Fruit fly (Drosophila melanogaster) whole organism, embryonic: Measurements from ENCODE around the gene pasi2.

ENCODE experiments used
- B-H1 ChIP-seq: fragments of 200-800 bp; sonication (Bioruptor generic); IDR thresholded peaks from 3 replicates; pipeline ENCODE4 v1.3.6; 2022; ENCODE audit warnings: missing biosample characterization, missing genetic modification characterization
- CG10431 ChIP-seq: fragments of 200-800 bp; sonication (Bioruptor generic); optimal IDR thresholded peaks from 3 replicates; lab custom pipeline; 2018; ENCODE audit warnings: missing biosample characterization, mild to moderate bottlenecking, missing genetic modification characterization
- CG10959 ChIP-seq: fragments of 200-800 bp; sonication (Bioruptor generic); IDR thresholded peaks from 2 replicates; pipeline ENCODE4 v1.3.6; 2022; ENCODE audit warnings: missing biosample characterization, missing genetic modification characterization
- CG11456 ChIP-seq: fragments of 200-800 bp; sonication (Bioruptor generic); IDR thresholded peaks from 3 replicates; pipeline ENCODE4 v1.3.6; 2022; ENCODE audit warnings: missing biosample characterization, missing genetic modification characterization
- CG12299 ChIP-seq: fragments of 200-800 bp; sonication (Bioruptor generic); optimal IDR thresholded peaks from 2 replicates; lab custom pipeline; 2018; ENCODE audit warnings: missing biosample characterization, mild to moderate bottlenecking, missing genetic modification characterization
- CG13424 ChIP-seq: fragments of 200-800 bp; sonication (Bioruptor generic); optimal IDR thresholded peaks from 2 replicates; lab custom pipeline; 2019; ENCODE audit warnings: missing biosample characterization, mild to moderate bottlenecking, missing genetic modification characterization, moderate library complexity
- CG13775 ChIP-seq: fragments of 200-800 bp; sonication (Bioruptor generic); optimal IDR thresholded peaks from 3 replicates; lab custom pipeline; 2017; ENCODE audit warnings: missing biosample characterization, mild to moderate bottlenecking, missing genetic modification characterization
- CG14965 ChIP-seq: fragments of 200-800 bp; sonication (Bioruptor generic); optimal IDR thresholded peaks from 2 replicates; lab custom pipeline; 2016; ENCODE audit warnings: missing biosample characterization, missing genetic modification characterization, borderline replicate concordance
- CG15011 ChIP-seq: fragments of 200-800 bp; sonication (Bioruptor generic); optimal IDR thresholded peaks from 3 replicates; lab custom pipeline; 2018; ENCODE audit warnings: missing biosample characterization, mild to moderate bottlenecking, missing genetic modification characterization
- CG1529 ChIP-seq: fragments of 200-800 bp; sonication (Bioruptor generic); optimal IDR thresholded peaks from 3 replicates; lab custom pipeline; 2018; ENCODE audit warnings: missing biosample characterization, missing genetic modification characterization
- CG17912 ChIP-seq: fragments of 200-800 bp; sonication (Bioruptor generic); optimal IDR thresholded peaks from 2 replicates; lab custom pipeline; 2018; ENCODE audit warnings: missing biosample characterization, mild to moderate bottlenecking, missing genetic modification characterization
- CG1792 ChIP-seq: fragments of 200-800 bp; sonication (Bioruptor generic); optimal IDR thresholded peaks from 2 replicates; lab custom pipeline; 2016; ENCODE audit warnings: missing biosample characterization, missing genetic modification characterization
- CG18476 ChIP-seq: fragments of 200-800 bp; sonication (Bioruptor generic); optimal IDR thresholded peaks from 2 replicates; lab custom pipeline; 2016; ENCODE audit warnings: missing biosample characterization, mild to moderate bottlenecking, missing genetic modification characterization
- CG2116 ChIP-seq: fragments of 200-800 bp; sonication (Bioruptor generic); optimal IDR thresholded peaks from 3 replicates; lab custom pipeline; 2018; ENCODE audit warnings: missing biosample characterization, mild to moderate bottlenecking, missing genetic modification characterization
- CG2678 ChIP-seq: fragments of 200-800 bp; sonication (Bioruptor generic); optimal IDR thresholded peaks from 3 replicates; lab custom pipeline; 2019; ENCODE audit warnings: missing biosample characterization, mild to moderate bottlenecking, missing genetic modification characterization, moderate library complexity
- CG31224 ChIP-seq: fragments of 200-800 bp; sonication (Bioruptor generic); IDR thresholded peaks from 2 replicates; pipeline ENCODE4 v1.3.6; 2022; ENCODE audit warnings: missing biosample characterization, missing genetic modification characterization
- CG31365 ChIP-seq: fragments of 200-800 bp; sonication (Bioruptor generic); optimal IDR thresholded peaks from 2 replicates; lab custom pipeline; 2018; ENCODE audit warnings: missing biosample characterization, mild to moderate bottlenecking, missing genetic modification characterization
- CG31441 ChIP-seq: fragments of 200-800 bp; sonication (Bioruptor generic); IDR thresholded peaks from 2 replicates; pipeline ENCODE4 v1.3.6; 2022; ENCODE audit warnings: missing biosample characterization, missing genetic modification characterization
- CG34376 ChIP-seq: fragments of 200-800 bp; sonication (Bioruptor generic); optimal IDR thresholded peaks from 2 replicates; lab custom pipeline; 2018; ENCODE audit warnings: missing biosample characterization, mild to moderate bottlenecking, missing genetic modification characterization
- CG43689 ChIP-seq: fragments of 200-800 bp; sonication (Bioruptor generic); IDR thresholded peaks from 2 replicates; pipeline ENCODE4 v1.3.6; 2022; ENCODE audit warnings: missing biosample characterization, missing genetic modification characterization
- CG6683 ChIP-seq: fragments of 200-800 bp; sonication (Bioruptor generic); optimal IDR thresholded peaks from 2 replicates; lab custom pipeline; 2017; ENCODE audit warnings: missing biosample characterization, mild to moderate bottlenecking, missing genetic modification characterization, missing genetic modification reagents
- CG6765 ChIP-seq: fragments of 200-800 bp; sonication (Bioruptor generic); optimal IDR thresholded peaks from 3 replicates; lab custom pipeline; 2017; ENCODE audit warnings: missing biosample characterization, mild to moderate bottlenecking, missing genetic modification characterization
- CG7372 ChIP-seq: fragments of 200-800 bp; sonication (Bioruptor generic); IDR thresholded peaks from 2 replicates; pipeline ENCODE4 v1.3.6; 2022; ENCODE audit warnings: missing biosample characterization, missing genetic modification characterization
- CG7745 ChIP-seq: fragments of 200-800 bp; sonication (Bioruptor generic); optimal IDR thresholded peaks from 2 replicates; lab custom pipeline; 2018; ENCODE audit warnings: missing biosample characterization, mild to moderate bottlenecking, missing genetic modification characterization, moderate library complexity
- CG7928 ChIP-seq: fragments of 200-800 bp; sonication (Bioruptor generic); optimal IDR thresholded peaks from 2 replicates; lab custom pipeline; 2017; ENCODE audit warnings: missing biosample characterization, mild to moderate bottlenecking, missing genetic modification characterization
- CG8089 ChIP-seq: fragments of 200-800 bp; sonication (Bioruptor generic); optimal IDR thresholded peaks from 3 replicates; lab custom pipeline; 2016; ENCODE audit warnings: missing biosample characterization, missing genetic modification characterization
- CG8359 ChIP-seq: fragments of 200-800 bp; sonication (Bioruptor generic); optimal IDR thresholded peaks from 2 replicates; lab custom pipeline; 2017; ENCODE audit warnings: missing biosample characterization, mild to moderate bottlenecking, missing genetic modification characterization, borderline replicate concordance
- CG9797 ChIP-seq: fragments of 200-800 bp; sonication (Bioruptor generic); optimal IDR thresholded peaks from 3 replicates; lab custom pipeline; 2018; ENCODE audit warnings: missing biosample characterization, mild to moderate bottlenecking, missing genetic modification characterization
- CHES-1-like ChIP-seq: fragments of 200-800 bp; sonication (Bioruptor generic); optimal IDR thresholded peaks from 2 replicates; lab custom pipeline; 2016; ENCODE audit warnings: missing biosample characterization, missing genetic modification characterization
- HLH54F ChIP-seq: fragments of 200-800 bp; sonication (Bioruptor generic); optimal IDR thresholded peaks from 3 replicates; lab custom pipeline; 2016; ENCODE audit warnings: missing biosample characterization, missing genetic modification characterization
- HLHmδ ChIP-seq: fragments of 200-800 bp; sonication (Bioruptor generic); optimal IDR thresholded peaks from 2 replicates; lab custom pipeline; 2018; ENCODE audit warnings: missing biosample characterization, mild to moderate bottlenecking, missing genetic modification characterization, moderate library complexity
- Hand ChIP-seq: fragments of 200-800 bp; sonication (Bioruptor generic); optimal IDR thresholded peaks from 2 replicates; lab custom pipeline; 2017; ENCODE audit warnings: mild to moderate bottlenecking, missing biosample characterization, missing genetic modification reagents, missing genetic modification characterization
- Hmx ChIP-seq: fragments of 200-800 bp; sonication (Bioruptor generic); optimal IDR thresholded peaks from 2 replicates; lab custom pipeline; 2016; ENCODE audit warnings: missing biosample characterization, missing genetic modification characterization
- Mad ChIP-seq: fragments of 200-800 bp; sonication (Bioruptor generic); optimal IDR thresholded peaks from 2 replicates; lab custom pipeline; 2016; ENCODE audit warnings: missing biosample characterization, missing genetic modification characterization
- Oaz ChIP-seq: fragments of 200-800 bp; sonication (Bioruptor generic); IDR thresholded peaks from 2 replicates; pipeline ENCODE4 v1.3.6; 2022; ENCODE audit warnings: missing biosample characterization, missing genetic modification characterization
- Side ChIP-seq: fragments of 200-800 bp; sonication (Bioruptor generic); optimal IDR thresholded peaks from 2 replicates; lab custom pipeline; 2016; ENCODE audit warnings: missing biosample characterization, missing genetic modification characterization
- bowl ChIP-seq: fragments of 200-800 bp; sonication (Bioruptor generic); IDR thresholded peaks from 2 replicates; pipeline ENCODE4 v1.3.6; 2022; ENCODE audit warnings: missing biosample characterization, missing genetic modification characterization
- en ChIP-seq: fragments of 200-800 bp; sonication (Bioruptor generic); optimal IDR thresholded peaks from 2 replicates; lab custom pipeline; 2016; ENCODE audit warnings: missing biosample characterization, missing genetic modification characterization
- gcm2 ChIP-seq: fragments of 200-800 bp; sonication (Bioruptor generic); optimal IDR thresholded peaks from 2 replicates; lab custom pipeline; 2016; ENCODE audit warnings: missing biosample characterization, missing genetic modification characterization
- gem ChIP-seq: fragments of 200-800 bp; sonication (Bioruptor generic); optimal IDR thresholded peaks from 2 replicates; lab custom pipeline; 2019; ENCODE audit warnings: missing biosample characterization, mild to moderate bottlenecking, missing genetic modification characterization, moderate library complexity
- grau ChIP-seq: fragments of 200-800 bp; optimal IDR thresholded peaks from 3 replicates; lab custom pipeline; 2019; ENCODE audit warnings: missing biosample characterization, mild to moderate bottlenecking, missing genetic modification characterization, moderate library complexity
- hbn ChIP-seq: fragments of 200-800 bp; sonication (Bioruptor generic); IDR thresholded peaks from 2 replicates; pipeline ENCODE4 v1.3.6; 2022; ENCODE audit warnings: missing biosample characterization, missing genetic modification characterization; ENCODE audit not compliant: partially characterized antibody
- klu ChIP-seq: fragments of 200-800 bp; sonication (Bioruptor generic); IDR thresholded peaks from 2 replicates; pipeline ENCODE4 v1.3.6; 2022; ENCODE audit warnings: missing biosample characterization, missing genetic modification characterization
- lilli ChIP-seq: fragments of 200-800 bp; sonication (Bioruptor generic); optimal IDR thresholded peaks from 3 replicates; lab custom pipeline; 2016; ENCODE audit warnings: missing biosample characterization, missing genetic modification characterization
- mirr ChIP-seq: fragments of 200-800 bp; sonication (Bioruptor generic); optimal IDR thresholded peaks from 3 replicates; lab custom pipeline; 2018; ENCODE audit warnings: missing biosample characterization, mild to moderate bottlenecking, missing genetic modification characterization
- otp ChIP-seq: fragments of 200-800 bp; sonication (Bioruptor generic); IDR thresholded peaks from 3 replicates; pipeline ENCODE4, ENCODE4 v1.3.6; 2022; ENCODE audit warnings: missing biosample characterization, missing genetic modification characterization
- psq ChIP-seq: fragments of 200-800 bp; sonication (Bioruptor generic); optimal IDR thresholded peaks from 2 replicates; lab custom pipeline; 2017; ENCODE audit warnings: missing biosample characterization, missing genetic modification characterization
- sens-2 ChIP-seq: fragments of 200-800 bp; sonication (Bioruptor generic); IDR thresholded peaks from 2 replicates; pipeline ENCODE4 v1.3.6; 2022; ENCODE audit warnings: missing biosample characterization, missing genetic modification characterization
- shn ChIP-seq: fragments of 200-800 bp; sonication (Bioruptor generic); optimal IDR thresholded peaks from 3 replicates; lab custom pipeline; 2016; ENCODE audit warnings: missing biosample characterization, missing genetic modification characterization
- sima ChIP-seq: fragments of 200-800 bp; sonication (Bioruptor generic); optimal IDR thresholded peaks from 2 replicates; lab custom pipeline; 2016; ENCODE audit warnings: missing biosample characterization, missing genetic modification characterization

Gene pasi2

DNA sequence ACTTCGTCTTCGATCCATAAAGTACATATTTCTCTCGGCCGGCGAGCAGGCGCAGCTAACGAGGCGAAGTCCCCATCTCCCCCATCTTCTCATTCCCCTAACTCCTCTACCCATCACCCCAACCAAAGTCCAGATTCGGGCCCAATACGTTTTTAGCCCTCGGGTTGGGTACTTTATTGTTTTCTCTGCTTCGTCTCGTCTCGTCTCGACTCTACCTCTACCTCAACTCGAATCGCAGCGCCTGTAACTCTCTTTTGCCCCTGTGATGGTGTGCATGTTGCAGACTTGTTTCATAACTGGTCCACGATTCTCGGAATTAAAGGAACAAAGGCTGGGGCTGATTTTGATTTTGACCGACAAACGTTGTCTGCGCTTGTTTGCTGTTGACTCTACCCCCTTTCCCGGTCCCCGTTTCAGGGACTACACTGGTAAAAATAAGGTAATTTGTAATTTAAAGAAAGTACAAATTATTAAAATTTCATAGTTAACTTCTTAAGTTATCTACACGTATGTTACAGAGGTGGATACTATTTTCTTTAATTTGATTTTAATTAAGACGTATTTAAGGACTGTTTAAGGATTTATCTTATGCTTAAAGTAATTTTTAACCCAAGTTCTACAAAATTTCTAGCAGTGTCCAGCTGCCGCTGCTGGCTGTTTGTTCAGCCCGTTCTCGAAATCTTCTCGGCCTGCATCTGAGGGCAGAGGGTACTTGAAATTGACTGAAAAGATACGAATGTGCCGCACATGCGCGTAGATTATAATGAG is 43.9 kb downstream of the pasi2 start (continued):
- TF ChIP-seq en (no peak), Mad (GFP tag; lab: Kevin White, UChicago) (no peak), Hand (no peak), CG34376 (GFP tag; lab: Kevin White, UChicago) (no peak), Oaz (GFP tag; lab: Robert Waterston, UW) (no peak), CG8089 (GFP tag; lab: Kevin White, UChicago) (no peak), CG8359 (GFP tag; lab: Kevin White, UChicago) (peak; percentile 25), CG10431 (peak; percentile 30), lilli (GFP tag; lab: Kevin White, UChicago) (peak; percentile 40), klu (GFP tag; lab: Robert Waterston, UW) (no peak), sens-2 (GFP tag; lab: Robert Waterston, UW) (no peak), psq (GFP tag; lab: Kevin White, UChicago) (peak; percentile 15), hbn (GFP tag; lab: Robert Waterston, UW) (no peak), CG31441 (GFP tag; lab: Robert Waterston, UW) (peak; percentile 71), gcm2 (GFP tag; lab: Kevin White, UChicago) (no peak), CG15011 (GFP tag; lab: Kevin White, UChicago) (no peak), bowl (GFP tag; lab: Robert Waterston, UW) (no peak), CG10959 (GFP tag; lab: Robert Waterston, UW) (peak; percentile 63; the same call in 1 of the 2 replicates), HLHmδ (GFP tag; lab: Kevin White, UChicago) (no peak), mirr (GFP tag; lab: Kevin White, UChicago) (no peak), CG13424 (tag; lab: Kevin White, UChicago) (peak; percentile 50), otp (GFP tag; lab: Robert Waterston, UW) (no peak), CG7745 (tag; lab: Kevin White, UChicago) (peak; percentile 51), Hmx (no peak), CG2116 (GFP tag; lab: Kevin White, UChicago) (peak; percentile 40), shn (GFP tag; lab: Kevin White, UChicago) (no peak), CG12299 (tag; lab: Kevin White, UChicago) (no peak), grau (peak; percentile 59), CG31224 (GFP tag; lab: Robert Waterston, UW) (no peak), CG14965 (no peak), CG1792 (GFP tag; lab: Kevin White, UChicago) (no peak), CG18476 (GFP tag; lab: Kevin White, UChicago) (peak; percentile 7), CG9797 (GFP tag; lab: Kevin White, UChicago) (no peak), gem (tag; lab: Kevin White, UChicago) (peak; percentile 83), CG17912 (GFP tag; lab: Kevin White, UChicago) (no peak), CG6765 (GFP tag; lab: Kevin White, UChicago) (no peak), HLH54F (GFP tag; lab: Kevin White, UChicago) (no peak), CG7928 (GFP tag; lab: Kevin White, UChicago) (no peak), CG6683 (GFP tag; lab: Kevin White, UChicago) (no peak), CG43689 (GFP tag; lab: Robert Waterston, UW) (no peak), CG31365 (no peak), CG7372 (GFP tag; lab: Robert Waterston, UW) (no peak), CG1529 (GFP tag; lab: Kevin White, UChicago) (peak; percentile 36), B-H1 (no peak), CG11456 (GFP tag; lab: Robert Waterston, UW) (no peak), CG13775 (GFP tag; lab: Kevin White, UChicago) (peak; percentile 74), Side (GFP tag; lab: Kevin White, UChicago) (no peak), sima (GFP tag; lab: Kevin White, UChicago) (no peak), CG2678 (peak; percentile 66), CHES-1-like (GFP tag; lab: Kevin White, UChicago) (no peak)
